Fruit fly (Drosophila melanogaster) whole organism, wandering third instar larva: Measurements from ENCODE around the gene CG2574.

Source experiments
- CrebA ChIP-seq: fragments of 200-800 bp; sonication (Bioruptor generic); optimal IDR thresholded peaks from 2 replicates; lab custom pipeline; 2016; ENCODE audit warnings: missing biosample characterization, mild to moderate bottlenecking, missing genetic modification characterization, borderline replicate concordance
- Hr83 ChIP-seq: fragments of 200-300 bp; sonication (Bioruptor generic); optimal IDR thresholded peaks from 2 replicates; lab custom pipeline; 2016; ENCODE audit warnings: missing biosample characterization, mild to moderate bottlenecking, missing genetic modification characterization, moderate library complexity; ENCODE audit not compliant: poor library complexity, severe bottlenecking
- sv ChIP-seq: fragments of 200-800 bp; sonication (Bioruptor generic); optimal IDR thresholded peaks from 3 replicates; lab custom pipeline; 2016; ENCODE audit warnings: missing biosample characterization, missing genetic modification characterization

dm6 chrX:12389138-12389537 lies 19.5 kb upstream of the CG2574 start:
- TF ChIP-seq CrebA (GFP tag; lab: Kevin White, UChicago): no peak
- TF ChIP-seq Hr83 (GFP tag; lab: Kevin White, UChicago): no peak
- TF ChIP-seq sv: no peak
